Worm (Caenorhabditis elegans) whole organism, L2 larva: ENCODE measurements around the gene F13B6.2.

Experiments used
- ZK546.5 ChIP-seq: sonication (generic microtip); optimal IDR thresholded peaks from 2 replicates; lab custom pipeline; 2017; ENCODE audit warnings: missing biosample characterization, missing genetic modification characterization
- ceh-82 ChIP-seq: fragments of 150-350 bp; optimal IDR thresholded peaks from 2 replicates; lab custom pipeline; 2014; ENCODE audit warnings: missing biosample characterization, missing genetic modification characterization
- dmd-4 ChIP-seq: sonication (generic microtip); optimal IDR thresholded peaks from 2 replicates; lab custom pipeline; 2017; ENCODE audit warnings: missing biosample characterization, missing genetic modification characterization
- elt-1 ChIP-seq: fragments of 150-350 bp; optimal IDR thresholded peaks from 2 replicates; lab custom pipeline; 2014; ENCODE audit warnings: missing biosample characterization, missing genetic modification characterization
- lin-13 ChIP-seq: fragments of 150-350 bp; optimal IDR thresholded peaks from 2 replicates; lab custom pipeline; 2014; ENCODE audit warnings: missing biosample characterization, missing genetic modification reagents, missing genetic modification characterization
- lin-39 ChIP-seq: fragments of 150-350 bp; optimal IDR thresholded peaks from 2 replicates; lab custom pipeline; 2014; ENCODE audit warnings: missing biosample characterization, missing genetic modification reagents, missing genetic modification characterization
- lsy-2 ChIP-seq, 2 experiments: fragments of 150-350 bp in 1 of 2; sonication (generic microtip) in 1 of 2; optimal IDR thresholded peaks; 2 replicates each; lab custom pipeline; 2014 to 2017; ENCODE audit warnings: missing biosample characterization in 2 of 2, missing genetic modification characterization in 2 of 2
- mbf-1 ChIP-seq: sonication (generic microtip); optimal IDR thresholded peaks from 2 replicates; lab custom pipeline; 2017; ENCODE audit warnings: missing biosample characterization, missing genetic modification characterization
- nhr-10 ChIP-seq: sonication (generic microtip); optimal IDR thresholded peaks from 2 replicates; lab custom pipeline; 2017; ENCODE audit warnings: missing biosample characterization, missing genetic modification characterization
- nhr-12 ChIP-seq: fragments of 150-350 bp; optimal IDR thresholded peaks from 2 replicates; lab custom pipeline; 2014; ENCODE audit warnings: missing biosample characterization, missing genetic modification characterization
- nhr-237 ChIP-seq: fragments of 150-350 bp; optimal IDR thresholded peaks from 2 replicates; lab custom pipeline; 2014; ENCODE audit warnings: missing biosample characterization, missing genetic modification characterization
- nhr-25 ChIP-seq: fragments of 150-350 bp; sonication (generic microtip); optimal IDR thresholded peaks from 3 replicates; lab custom pipeline; 2014; ENCODE audit warnings: missing biosample characterization, missing genetic modification characterization
- snpc-4 ChIP-seq: fragments of 150-350 bp; optimal IDR thresholded peaks from 2 replicates; lab custom pipeline; 2014; ENCODE audit warnings: missing biosample characterization, missing genetic modification characterization
- zag-1 ChIP-seq: fragments of 150-350 bp; optimal IDR thresholded peaks from 2 replicates; lab custom pipeline; 2014; ENCODE audit warnings: missing biosample characterization, missing genetic modification characterization

DNA sequence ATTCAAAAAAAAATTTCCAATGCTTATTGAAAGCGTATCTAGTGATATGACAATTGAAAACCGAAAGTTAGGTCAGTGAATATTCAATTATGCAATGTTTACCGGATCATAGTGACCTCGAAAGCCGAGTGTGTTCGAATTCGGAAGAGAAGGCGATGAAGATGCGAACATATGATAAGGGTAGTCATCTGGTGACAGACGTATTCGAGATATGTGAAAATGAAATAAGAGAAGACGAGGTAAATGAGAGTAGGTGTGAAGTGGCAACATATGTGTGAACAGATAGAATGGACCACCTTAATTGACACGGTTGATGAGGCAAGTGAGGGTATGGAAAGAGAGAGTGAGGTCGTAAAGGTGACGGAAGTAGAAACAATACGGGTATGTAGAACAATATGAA lies 5.2 kb downstream of the F13B6.2 start:
- no peak for TF ChIP-seq nhr-25 (tag; lab: Kevin White, UChicago)
- no peak for TF ChIP-seq mbf-1 (tag; lab: Kevin White, UChicago)
- TF ChIP-seq zag-1 = no peak
- no peak for TF ChIP-seq lsy-2 (tag; optimal IDR thresholded peaks at IDR 0.05; lab: Kevin White, UChicago)
- no peak for TF ChIP-seq nhr-237 (tag; lab: Kevin White, UChicago)
- no peak for TF ChIP-seq snpc-4 (tag; lab: Kevin White, UChicago)
- no peak for TF ChIP-seq elt-1 (tag; lab: Kevin White, UChicago)
- TF ChIP-seq nhr-12 = no peak
- no peak for TF ChIP-seq lin-39 (tag; lab: Kevin White, UChicago)
- no peak for TF ChIP-seq dmd-4 (tag; lab: Kevin White, UChicago)
- TF ChIP-seq lin-13 = no peak
- no peak for TF ChIP-seq ceh-82
- TF ChIP-seq ZK546.5 = no peak
- no peak for TF ChIP-seq nhr-10 (tag; lab: Kevin White, UChicago)
